Fruit fly (Drosophila melanogaster) whole organism, embryonic: ENCODE data around the gene CG3795.

ENCODE experiments used
- Atf6 ChIP-seq: fragments of 200-800 bp; sonication (Bioruptor generic); IDR thresholded peaks from 2 replicates; pipeline ENCODE4 v1.3.6; 2022; ENCODE audit warnings: missing biosample characterization, missing genetic modification characterization
- CG12659 ChIP-seq: fragments of 200-800 bp; sonication (Bioruptor generic); optimal IDR thresholded peaks from 3 replicates; lab custom pipeline; 2017; ENCODE audit warnings: mild to moderate bottlenecking, missing biosample characterization, missing genetic modification reagents, missing genetic modification characterization
- CG13424 ChIP-seq: fragments of 200-800 bp; sonication (Bioruptor generic); optimal IDR thresholded peaks from 2 replicates; lab custom pipeline; 2019; ENCODE audit warnings: missing biosample characterization, mild to moderate bottlenecking, missing genetic modification characterization, moderate library complexity
- CG13894 ChIP-seq: fragments of 200-800 bp; sonication (Bioruptor generic); optimal IDR thresholded peaks from 3 replicates; lab custom pipeline; 2018; ENCODE audit warnings: missing biosample characterization, mild to moderate bottlenecking, missing genetic modification characterization, moderate library complexity
- CG14441 ChIP-seq: fragments of 200-800 bp; sonication (Bioruptor generic); IDR thresholded peaks from 2 replicates; pipeline ENCODE4 v1.3.6; 2022; ENCODE audit warnings: missing biosample characterization, missing genetic modification characterization
- CG14965 ChIP-seq: fragments of 200-800 bp; sonication (Bioruptor generic); optimal IDR thresholded peaks from 2 replicates; lab custom pipeline; 2016; ENCODE audit warnings: missing biosample characterization, missing genetic modification characterization, borderline replicate concordance
- CG15514 ChIP-seq: fragments of 200-800 bp; sonication (Bioruptor generic); optimal IDR thresholded peaks from 3 replicates; lab custom pipeline; 2017; ENCODE audit warnings: missing biosample characterization, missing genetic modification characterization, mild to moderate bottlenecking, moderate library complexity, missing genetic modification reagents
- CG1602 ChIP-seq: fragments of 200-800 bp; sonication (Bioruptor generic); optimal IDR thresholded peaks from 3 replicates; lab custom pipeline; 2016; ENCODE audit warnings: missing biosample characterization, missing genetic modification characterization
- CG17802 ChIP-seq: fragments of 200-800 bp; sonication (Bioruptor generic); optimal IDR thresholded peaks from 2 replicates; lab custom pipeline; 2018; ENCODE audit warnings: missing biosample characterization, mild to moderate bottlenecking, missing genetic modification characterization, moderate library complexity
- CG18619 ChIP-seq: fragments of 200-800 bp; sonication (Bioruptor generic); optimal IDR thresholded peaks from 3 replicates; lab custom pipeline; 2017; ENCODE audit warnings: missing biosample characterization, mild to moderate bottlenecking, missing genetic modification characterization
- CG2116 ChIP-seq: fragments of 200-800 bp; sonication (Bioruptor generic); optimal IDR thresholded peaks from 3 replicates; lab custom pipeline; 2018; ENCODE audit warnings: missing biosample characterization, mild to moderate bottlenecking, missing genetic modification characterization
- CG32532 ChIP-seq: fragments of 200-800 bp; sonication (Bioruptor generic); IDR thresholded peaks from 2 replicates; pipeline ENCODE4 v1.3.6; 2022; ENCODE audit warnings: missing biosample characterization, missing genetic modification characterization
- CG34376 ChIP-seq: fragments of 200-800 bp; sonication (Bioruptor generic); optimal IDR thresholded peaks from 2 replicates; lab custom pipeline; 2018; ENCODE audit warnings: missing biosample characterization, mild to moderate bottlenecking, missing genetic modification characterization
- CG4328 ChIP-seq: fragments of 200-800 bp; sonication (Bioruptor generic); optimal IDR thresholded peaks from 3 replicates; lab custom pipeline; 2017; ENCODE audit warnings: missing biosample characterization, missing genetic modification reagents, missing genetic modification characterization
- CG6765 ChIP-seq: fragments of 200-800 bp; sonication (Bioruptor generic); optimal IDR thresholded peaks from 3 replicates; lab custom pipeline; 2017; ENCODE audit warnings: missing biosample characterization, mild to moderate bottlenecking, missing genetic modification characterization
- CG7786 ChIP-seq: fragments of 200-800 bp; sonication (Bioruptor generic); optimal IDR thresholded peaks from 2 replicates; lab custom pipeline; 2016; ENCODE audit warnings: missing biosample characterization, missing genetic modification characterization
- CG8944 ChIP-seq: fragments of 200-800 bp; sonication (Bioruptor generic); optimal IDR thresholded peaks from 3 replicates; lab custom pipeline; 2016; ENCODE audit warnings: missing biosample characterization, missing genetic modification characterization
- CG9609 ChIP-seq: fragments of 200-800 bp; sonication (Bioruptor generic); optimal IDR thresholded peaks from 3 replicates; lab custom pipeline; 2016; ENCODE audit warnings: missing biosample characterization, missing genetic modification characterization
- D19A ChIP-seq: fragments of 200-800 bp; optimal IDR thresholded peaks from 3 replicates; lab custom pipeline; 2019; ENCODE audit warnings: missing biosample characterization, mild to moderate bottlenecking, missing genetic modification characterization, moderate library complexity
- Dek ChIP-seq: fragments of 200-800 bp; sonication (Bioruptor generic); optimal IDR thresholded peaks from 3 replicates; lab custom pipeline; 2019; ENCODE audit warnings: missing biosample characterization, mild to moderate bottlenecking, missing genetic modification characterization, moderate library complexity
- Dip3 ChIP-seq: fragments of 200-800 bp; sonication (Bioruptor generic); optimal IDR thresholded peaks from 3 replicates; lab custom pipeline; 2016; ENCODE audit warnings: missing biosample characterization, missing genetic modification characterization
- Dp ChIP-seq: fragments of 200-800 bp; sonication (Bioruptor generic); optimal IDR thresholded peaks from 2 replicates; lab custom pipeline; 2018; ENCODE audit warnings: missing biosample characterization, mild to moderate bottlenecking, missing genetic modification characterization, moderate library complexity
- Dref ChIP-seq: fragments of 200-800 bp; sonication (Bioruptor generic); IDR thresholded peaks from 2 replicates; pipeline ENCODE4 v1.3.6; 2022; ENCODE audit warnings: missing biosample characterization, missing genetic modification characterization
- Fer3 ChIP-seq: fragments of 200-800 bp; sonication (Bioruptor generic); optimal IDR thresholded peaks from 2 replicates; lab custom pipeline; 2018; ENCODE audit warnings: missing biosample characterization, mild to moderate bottlenecking, missing genetic modification characterization, moderate library complexity
- H15 ChIP-seq: fragments of 200-800 bp; sonication (Bioruptor generic); IDR thresholded peaks from 3 replicates; pipeline ENCODE4 v1.3.6; 2022; ENCODE audit warnings: missing biosample characterization, missing genetic modification characterization
- HHEX ChIP-seq: fragments of 200-800 bp; sonication (Bioruptor generic); optimal IDR thresholded peaks from 3 replicates; lab custom pipeline; 2017; ENCODE audit warnings: missing biosample characterization, mild to moderate bottlenecking, missing genetic modification characterization, missing genetic modification reagents
- HLH4C ChIP-seq: fragments of 200-800 bp; sonication (Bioruptor generic); IDR thresholded peaks from 3 replicates; pipeline ENCODE4 v1.3.6; 2022; ENCODE audit warnings: missing biosample characterization, missing genetic modification characterization; ENCODE audit not compliant: partially characterized antibody
- HLHmδ ChIP-seq: fragments of 200-800 bp; sonication (Bioruptor generic); optimal IDR thresholded peaks from 2 replicates; lab custom pipeline; 2018; ENCODE audit warnings: missing biosample characterization, mild to moderate bottlenecking, missing genetic modification characterization, moderate library complexity
- HmgZ ChIP-seq: fragments of 200-800 bp; sonication (Bioruptor generic); optimal IDR thresholded peaks from 2 replicates; lab custom pipeline; 2018; ENCODE audit warnings: missing biosample characterization, mild to moderate bottlenecking, missing genetic modification characterization
- Lhr ChIP-seq: fragments of 200-800 bp; sonication (Bioruptor generic); optimal IDR thresholded peaks from 3 replicates; lab custom pipeline; 2017; ENCODE audit warnings: mild to moderate bottlenecking, missing biosample characterization, missing genetic modification reagents, missing genetic modification characterization
- Lim3 ChIP-seq: fragments of 200-800 bp; sonication (Bioruptor generic); IDR thresholded peaks from 2 replicates; pipeline ENCODE4 v1.3.6; 2022; ENCODE audit warnings: missing biosample characterization, missing genetic modification characterization
- Med ChIP-seq: fragments of 200-800 bp; sonication (Bioruptor generic); peaks from one replicate; lab custom pipeline; 2016; ENCODE audit warnings: missing biosample characterization, missing genetic modification characterization, mild to moderate bottlenecking, inconsistent platforms, moderate library complexity
- Myb ChIP-seq: fragments of 200-800 bp; sonication (Bioruptor generic); optimal IDR thresholded peaks from 2 replicates; lab custom pipeline; 2016; ENCODE audit warnings: missing biosample characterization, missing genetic modification characterization
- Oaz ChIP-seq: fragments of 200-800 bp; sonication (Bioruptor generic); IDR thresholded peaks from 2 replicates; pipeline ENCODE4 v1.3.6; 2022; ENCODE audit warnings: missing biosample characterization, missing genetic modification characterization
- Opbp ChIP-seq: fragments of 200-800 bp; sonication (Bioruptor generic); IDR thresholded peaks from 3 replicates; pipeline ENCODE4 v1.3.6; 2022; ENCODE audit warnings: missing biosample characterization, missing genetic modification characterization; ENCODE audit not compliant: partially characterized antibody
- Sin3A ChIP-seq: fragments of >200 bp; optimal IDR thresholded peaks from 2 replicates; lab custom pipeline; 2018
- ato ChIP-seq: fragments of 200-800 bp; sonication (Bioruptor generic); IDR thresholded peaks from 2 replicates; pipeline ENCODE4 v1.3.6; 2022; ENCODE audit warnings: missing biosample characterization, missing genetic modification characterization; ENCODE audit not compliant: partially characterized antibody
- bbx ChIP-seq: fragments of 200-800 bp; sonication (Bioruptor generic); IDR thresholded peaks from 2 replicates; pipeline ENCODE4 v1.3.6; 2022; ENCODE audit warnings: missing biosample characterization, missing genetic modification characterization; ENCODE audit not compliant: partially characterized antibody
- bowl ChIP-seq: fragments of 200-800 bp; sonication (Bioruptor generic); IDR thresholded peaks from 2 replicates; pipeline ENCODE4 v1.3.6; 2022; ENCODE audit warnings: missing biosample characterization, missing genetic modification characterization
- dimm ChIP-seq: fragments of 200-800 bp; sonication (Bioruptor generic); IDR thresholded peaks from 2 replicates; pipeline ENCODE4 v1.3.6; 2022; ENCODE audit warnings: missing biosample characterization, missing genetic modification characterization
- fd64A ChIP-seq: fragments of 200-800 bp; sonication (Bioruptor generic); optimal IDR thresholded peaks from 3 replicates; lab custom pipeline; 2018; ENCODE audit warnings: missing biosample characterization, mild to moderate bottlenecking, missing genetic modification characterization
- fd96Cb ChIP-seq: fragments of 200-800 bp; sonication (Bioruptor generic); optimal IDR thresholded peaks from 2 replicates; lab custom pipeline; 2018; ENCODE audit warnings: missing biosample characterization, mild to moderate bottlenecking, missing genetic modification characterization, moderate library complexity
- hkb ChIP-seq, 2 experiments: fragments of 200-800 bp in 1 of 2; fragments of >200 bp in 1 of 2; sonication (Bioruptor generic) in 1 of 2; IDR thresholded peaks in 1 of 2; optimal IDR thresholded peaks in 1 of 2; 2 replicates each; pipeline versions ENCODE4 v1.3.6 to Lab custom; 2017 to 2022; ENCODE audit warnings: missing biosample characterization in 1 of 2, missing genetic modification characterization in 1 of 2
- odd ChIP-seq: fragments of 200-800 bp; sonication (Bioruptor generic); optimal IDR thresholded peaks from 2 replicates; lab custom pipeline; 2017; ENCODE audit warnings: missing biosample characterization, mild to moderate bottlenecking, missing genetic modification characterization
- sim ChIP-seq: fragments of 200-800 bp; sonication (Bioruptor generic); IDR thresholded peaks from 2 replicates; pipeline ENCODE4 v1.3.6; 2022; ENCODE audit warnings: missing biosample characterization, missing genetic modification characterization
- sisA ChIP-seq: fragments of 200-800 bp; sonication (Bioruptor generic); IDR thresholded peaks from 2 replicates; pipeline ENCODE4 v1.3.6; 2022; ENCODE audit warnings: missing biosample characterization, missing genetic modification characterization
- sob ChIP-seq: fragments of 200-800 bp; sonication (Bioruptor generic); IDR thresholded peaks from 2 replicates; pipeline ENCODE4 v1.3.6; 2022; ENCODE audit warnings: missing biosample characterization, missing genetic modification characterization
- unc-4 ChIP-seq: fragments of 200-800 bp; sonication (Bioruptor generic); IDR thresholded peaks from 2 replicates; pipeline ENCODE4 v1.3.6; 2022; ENCODE audit warnings: missing biosample characterization, missing genetic modification characterization; ENCODE audit not compliant: partially characterized antibody
- yki ChIP-seq: fragments of >200 bp; optimal IDR thresholded peaks from 3 replicates; lab custom pipeline; 2018

Gene CG3795

DNA sequence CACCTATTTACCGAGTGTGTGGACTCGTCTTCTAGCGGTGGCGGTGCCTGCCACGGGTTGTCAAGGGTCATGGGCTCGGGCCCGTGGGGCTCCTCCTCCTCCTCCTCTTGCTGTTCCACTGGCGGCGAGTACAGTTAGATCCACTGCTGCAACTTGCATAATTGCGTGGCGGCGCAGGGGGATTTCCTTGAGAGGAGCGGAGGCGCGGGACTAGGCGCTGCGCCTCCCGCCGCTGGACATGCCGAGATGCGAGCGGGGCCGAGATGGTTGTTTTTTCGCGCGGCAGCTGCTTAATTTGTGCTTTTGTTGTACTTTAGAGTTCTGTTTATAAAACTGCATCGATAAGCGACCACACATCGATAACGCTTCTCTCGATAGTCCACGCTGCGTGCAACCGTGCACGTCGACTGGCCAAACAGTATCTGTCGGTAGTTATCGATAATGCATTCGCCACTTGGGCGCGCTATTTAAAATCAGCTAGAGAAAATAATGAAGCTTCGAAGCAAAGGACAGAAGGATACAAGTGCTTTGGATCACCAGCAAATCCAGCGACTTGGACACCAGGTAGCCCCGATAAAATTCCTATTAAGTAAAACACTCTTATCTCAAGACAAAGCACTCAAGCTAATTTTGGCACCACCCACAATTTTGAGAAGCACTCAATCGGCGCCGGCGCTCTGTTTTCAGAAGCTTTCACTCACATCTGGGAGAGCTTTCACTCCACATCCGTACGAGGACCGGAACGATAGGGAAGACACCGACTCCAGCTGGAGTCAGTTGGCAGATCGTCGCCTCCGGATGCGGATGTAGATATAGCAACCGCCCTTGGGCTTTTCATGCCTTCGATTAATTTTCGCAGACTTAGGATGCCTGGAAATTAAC is 14.2 kb downstream of the CG3795 start, which contains the start of gene a6 (continued):
- TF ChIP-seq Fer3 (tag; lab: Kevin White, UChicago) = no peak
- no peak for TF ChIP-seq CG4328 (GFP tag; lab: Kevin White, UChicago)
- TF ChIP-seq ato = peak; percentile 91
- no peak for TF ChIP-seq Lim3 (GFP tag; lab: Robert Waterston, UW)
- peak; percentile 74 for TF ChIP-seq Med (GFP tag; lab: Kevin White, UChicago)
- TF ChIP-seq Dip3 (GFP tag; lab: Kevin White, UChicago) = no peak
- no peak for TF ChIP-seq Oaz (GFP tag; lab: Robert Waterston, UW)
- TF ChIP-seq H15 (GFP tag; lab: Robert Waterston, UW) = no peak
- TF ChIP-seq CG1602 (GFP tag; lab: Kevin White, UChicago) = no peak
- TF ChIP-seq CG17802 (tag; lab: Kevin White, UChicago) = no peak
- no peak for TF ChIP-seq HLHmδ
- no peak for TF ChIP-seq D19A (tag; lab: Kevin White, UChicago)
- TF ChIP-seq Myb (GFP tag; lab: Kevin White, UChicago) = peak; percentile 59
- TF ChIP-seq CG18619 (GFP tag; lab: Kevin White, UChicago) = no peak
- TF ChIP-seq CG12659 (GFP tag; lab: Kevin White, UChicago) = no peak
- peak; percentile 96 for TF ChIP-seq HLH4C (GFP tag; lab: Robert Waterston, UW)
- no peak for TF ChIP-seq CG13424 (tag; lab: Kevin White, UChicago)
- TF ChIP-seq Sin3A (lab: Kevin White, UChicago) = peak; percentile 41
- peak; percentile 59 for TF ChIP-seq CG15514
- TF ChIP-seq CG14965 = no peak
- no peak for TF ChIP-seq CG7786 (GFP tag; lab: Kevin White, UChicago)
- peak; percentile 9 for TF ChIP-seq Dek
- no peak for TF ChIP-seq odd (GFP tag; lab: Kevin White, UChicago)
- TF ChIP-seq HHEX (GFP tag; lab: Kevin White, UChicago) = no peak
- TF ChIP-seq CG6765 (GFP tag; lab: Kevin White, UChicago) = no peak
- 0 out of 2 replicates have a peak, but pooled peaks have one; percentile 18 for TF ChIP-seq sob (GFP tag; lab: Robert Waterston, UW)
- peak; percentile 90 for TF ChIP-seq Dp (GFP tag; lab: Kevin White, UChicago)
- TF ChIP-seq Opbp (GFP tag; lab: Robert Waterston, UW) = peak; percentile 90
- no peak for TF ChIP-seq sisA (GFP tag; lab: Robert Waterston, UW)
- no peak for TF ChIP-seq Atf6 (GFP tag; lab: Robert Waterston, UW)
- no peak for TF ChIP-seq dimm (GFP tag; lab: Robert Waterston, UW)
- no peak for TF ChIP-seq CG13894 (tag; lab: Kevin White, UChicago)
- TF ChIP-seq Lhr = no peak
- no peak for TF ChIP-seq yki (lab: Kevin White, UChicago)
- TF ChIP-seq bbx (GFP tag; lab: Robert Waterston, UW) = peak; percentile 93
- no peak for TF ChIP-seq CG32532 (GFP tag; lab: Robert Waterston, UW)
- TF ChIP-seq fd96Cb (tag; lab: Kevin White, UChicago) = no peak
- peak; percentile 1 for TF ChIP-seq hkb (optimal IDR thresholded peaks at IDR 0.05; lab: Kevin White, UChicago)
- no peak for TF ChIP-seq hkb (GFP tag; IDR thresholded peaks at IDR 0.05; lab: Robert Waterston, UW)
- TF ChIP-seq CG34376 (GFP tag; lab: Kevin White, UChicago) = no peak
- TF ChIP-seq CG2116 = peak; percentile 99
- no peak for TF ChIP-seq CG8944
- no peak for TF ChIP-seq CG14441 (GFP tag; lab: Robert Waterston, UW)
- no peak for TF ChIP-seq bowl (GFP tag; lab: Robert Waterston, UW)
- no peak for TF ChIP-seq fd64A
- TF ChIP-seq Dref (GFP tag; lab: Robert Waterston, UW) = peak; percentile 98
- no peak for TF ChIP-seq sim (GFP tag; lab: Robert Waterston, UW)
- no peak for TF ChIP-seq HmgZ
- peak; percentile 90 for TF ChIP-seq unc-4 (GFP tag; lab: Robert Waterston, UW)
- TF ChIP-seq CG9609 (GFP tag; lab: Kevin White, UChicago) = no peak
